Worm (Caenorhabditis elegans): Measurements from ENCODE around the gene C12D12.3.

The C12D12.3 gene

ce11 chrX:3488993-3489392 lies at the start of gene C12D12.3:
Gene C12D12.3, plus strand, starts transcription at chrX:3489293.
- TF ChIP-seq unc-62 (GFP tag; optimal IDR thresholded peaks at IDR 0.05), result no peak

ce11 chrX:3439823-3440222 lies 49.3 kb upstream of the C12D12.3 start:
- TF ChIP-seq unc-62 (GFP tag; optimal IDR thresholded peaks at IDR 0.05), result no peak

- TF ChIP-seq unc-62 (GFP tag; optimal IDR thresholded peaks at IDR 0.05), result no peak
These were observed 48.8 kb upstream of the C12D12.3 start for ce11 chrX:3440308-3440707.

ce11 chrX:3441539-3441938 lies 47.6 kb upstream of the C12D12.3 start, which contains the start of gene ZK813.3:
Gene ZK813.3, plus strand, starts transcription at chrX:3441839.
- TF ChIP-seq unc-62 (GFP tag; optimal IDR thresholded peaks at IDR 0.05), result no peak

ce11 chrX:3443526-3443925 lies 45.6 kb upstream of the C12D12.3 start, which contains the start of gene ZK813.2:
Gene ZK813.2, plus strand, starts transcription at chrX:3443826.
- no peak for TF ChIP-seq unc-62 (GFP tag; optimal IDR thresholded peaks at IDR 0.05)

ce11 chrX:3444514-3444913 lies 44.6 kb upstream of the C12D12.3 start, which contains the start of gene ZK813.7:
Gene ZK813.7, plus strand, starts transcription at chrX:3444814.
- no peak for TF ChIP-seq unc-62 (GFP tag; optimal IDR thresholded peaks at IDR 0.05)

- no peak for TF ChIP-seq unc-62 (GFP tag; optimal IDR thresholded peaks at IDR 0.05)
These were observed 43.1 kb upstream of the C12D12.3 start, which contains the start of gene ZK813.1 for ce11 chrX:3446011-3446410. Gene ZK813.1, plus strand, starts transcription at chrX:3446311.

- TF ChIP-seq unc-62 (GFP tag; optimal IDR thresholded peaks at IDR 0.05), result no peak
These were observed 38.0 kb upstream of the C12D12.3 start, which contains the start of gene ZK813.5 for ce11 chrX:3451122-3451521. Gene ZK813.5, minus strand, starts transcription at chrX:3451222.

- no peak for TF ChIP-seq unc-62 (GFP tag; optimal IDR thresholded peaks at IDR 0.05)
These were observed 35.2 kb upstream of the C12D12.3 start for ce11 chrX:3453870-3454269.

- TF ChIP-seq unc-62 (GFP tag; optimal IDR thresholded peaks at IDR 0.05), result no peak
These were observed 33.5 kb upstream of the C12D12.3 start for ce11 chrX:3455561-3455960.

ce11 chrX:3462086-3462485 lies 27.0 kb upstream of the C12D12.3 start:
- TF ChIP-seq unc-62 (GFP tag; optimal IDR thresholded peaks at IDR 0.05), result no peak

- TF ChIP-seq unc-62 (GFP tag; optimal IDR thresholded peaks at IDR 0.05), result no peak
These were observed 25.2 kb upstream of the C12D12.3 start for ce11 chrX:3463875-3464274.

- TF ChIP-seq unc-62 (GFP tag; optimal IDR thresholded peaks at IDR 0.05), result no peak
These were observed 24.6 kb upstream of the C12D12.3 start for ce11 chrX:3464309-3465038.

- no peak for TF ChIP-seq unc-62 (GFP tag; optimal IDR thresholded peaks at IDR 0.05)
These were observed 23.3 kb upstream of the C12D12.3 start, which contains the start of the genes ZK377.15 and sax-3 for ce11 chrX:3465785-3466184. Gene ZK377.15, minus strand, starts transcription at chrX:3465885. Gene sax-3, minus strand, starts transcription at chrX:3465927.

ce11 chrX:3467004-3467761 lies 21.9 kb upstream of the C12D12.3 start:
- TF ChIP-seq unc-62 (GFP tag; optimal IDR thresholded peaks at IDR 0.05), result no peak

- no peak for TF ChIP-seq unc-62 (GFP tag; optimal IDR thresholded peaks at IDR 0.05)
These were observed 21.1 kb upstream of the C12D12.3 start for ce11 chrX:3467958-3468357.

- no peak for TF ChIP-seq unc-62 (GFP tag; optimal IDR thresholded peaks at IDR 0.05)
These were observed 19.8 kb upstream of the C12D12.3 start for ce11 chrX:3469332-3469731.
